Fruit fly (Drosophila melanogaster): ENCODE data around the gene CG4461.
A peak's percentile ranks its signal among the peaks of the same experiment; 100 is the strongest.

The CG4461 gene

dm6 chr3L:9367431-9367867 lies 7.8 kb upstream of the CG4461 start:
- TF ChIP-seq fkh (GFP tag; optimal IDR thresholded peaks at IDR 0.05), result no peak
- peak; percentile 8 for TF ChIP-seq CG3032 (tag; optimal IDR thresholded peaks at IDR 0.05)
- TF ChIP-seq CG8119 (GFP tag; IDR thresholded peaks at IDR 0.05), result peak; percentile 72; the same call in 2 of the 3 replicates
- TF ChIP-seq CG6808 (GFP tag; optimal IDR thresholded peaks at IDR 0.05), result peak; percentile 77
- TF ChIP-seq Met (GFP tag; optimal IDR thresholded peaks at IDR 0.05), result no peak
- no peak for TF ChIP-seq CG6792 (GFP tag; optimal IDR thresholded peaks at IDR 0.05)
- peak; percentile 84 for TF ChIP-seq CG16779 (tag; optimal IDR thresholded peaks at IDR 0.05)
- no peak for TF ChIP-seq CG8632 (GFP tag; optimal IDR thresholded peaks at IDR 0.05)
- TF ChIP-seq vri (GFP tag; optimal IDR thresholded peaks at IDR 0.05), result no peak
- peak; percentile 20 for TF ChIP-seq CG34406 (GFP tag; optimal IDR thresholded peaks at IDR 0.05)
- peak; percentile 59; the same call in 1 of the 3 replicates for TF ChIP-seq CG6163 (GFP tag; IDR thresholded peaks at IDR 0.05)
- TF ChIP-seq Eip78C (GFP tag), result peak; percentile 27
- TF ChIP-seq dac (GFP tag; optimal IDR thresholded peaks at IDR 0.05), result peak; percentile 26
- TF ChIP-seq CG15336 (GFP tag; IDR thresholded peaks at IDR 0.05), result peak; percentile 72
- TF ChIP-seq fd85E (GFP tag; optimal IDR thresholded peaks at IDR 0.05), result no peak
- no peak for TF ChIP-seq Lpt (GFP tag; optimal IDR thresholded peaks at IDR 0.05)
- TF ChIP-seq CG3919 (GFP tag; optimal IDR thresholded peaks at IDR 0.05), result no peak
- peak; percentile 41 for TF ChIP-seq dsx (GFP tag; optimal IDR thresholded peaks at IDR 0.05; ENCODE audit: poor library complexity, severe bottlenecking)
- no peak for TF ChIP-seq OdsH (GFP tag; optimal IDR thresholded peaks at IDR 0.05)
- TF ChIP-seq CG1621 (tag; optimal IDR thresholded peaks at IDR 0.05), result peak; percentile 41
- no peak for TF ChIP-seq pdm3 (GFP tag; optimal IDR thresholded peaks at IDR 0.05)
- TF ChIP-seq svp (GFP tag), result no peak
- TF ChIP-seq Sox102F (GFP tag; optimal IDR thresholded peaks at IDR 0.05), result no peak
- TF ChIP-seq Eip75B (GFP tag; optimal IDR thresholded peaks at IDR 0.05), result no peak
- peak; percentile 78 to 81 for TF ChIP-seq ss (GFP tag; optimal IDR thresholded peaks at IDR 0.05)
- no peak for TF ChIP-seq Sox15 (GFP tag; optimal IDR thresholded peaks at IDR 0.05)
- TF ChIP-seq CG32006 (GFP tag; optimal IDR thresholded peaks at IDR 0.05), result no peak
- no peak for TF ChIP-seq Ets21C (GFP tag; optimal IDR thresholded peaks at IDR 0.05)
- TF ChIP-seq CG11902 (GFP tag; optimal IDR thresholded peaks at IDR 0.05), result no peak
- no peak for TF ChIP-seq salr (GFP tag; optimal IDR thresholded peaks at IDR 0.05)
- peak; percentile 46 for TF ChIP-seq CG10669 (GFP tag; optimal IDR thresholded peaks at IDR 0.05)
- TF ChIP-seq CG6854 (GFP tag; optimal IDR thresholded peaks at IDR 0.05), result peak; percentile 54
- no peak for TF ChIP-seq CG11294 (GFP tag; IDR thresholded peaks at IDR 0.05)
- TF ChIP-seq achi (GFP tag; optimal IDR thresholded peaks at IDR 0.05), result no peak
- no peak for TF ChIP-seq topi (GFP tag; optimal IDR thresholded peaks at IDR 0.05)
- TF ChIP-seq Sox14 (GFP tag; optimal IDR thresholded peaks at IDR 0.05), result peak; percentile 30
- TF ChIP-seq CG11762 (GFP tag; optimal IDR thresholded peaks at IDR 0.05; ENCODE audit: insufficient read depth), result no peak
- TF ChIP-seq fd59A (GFP tag; optimal IDR thresholded peaks at IDR 0.05), result no peak
- TF ChIP-seq CG4318 (GFP tag; optimal IDR thresholded peaks at IDR 0.05), result no peak
- no peak for TF ChIP-seq Smox (GFP tag; optimal IDR thresholded peaks at IDR 0.05)
- TF ChIP-seq eg (GFP tag; IDR thresholded peaks at IDR 0.05), result peak; percentile 81
- TF ChIP-seq net (GFP tag; optimal IDR thresholded peaks at IDR 0.05), result no peak
- no peak for TF ChIP-seq cyc (GFP tag; optimal IDR thresholded peaks at IDR 0.05)
- peak; percentile 59 for TF ChIP-seq spab (GFP tag; optimal IDR thresholded peaks at IDR 0.05)
- peak; percentile 88 for TF ChIP-seq CG6276 (GFP tag; optimal IDR thresholded peaks at IDR 0.05)
- no peak for TF ChIP-seq Blimp-1 (GFP tag; optimal IDR thresholded peaks at IDR 0.05)
- TF ChIP-seq Hr39 (GFP tag; optimal IDR thresholded peaks at IDR 0.05), result no peak
- TF ChIP-seq Gug (GFP tag; IDR thresholded peaks at IDR 0.05), result no peak
- TF ChIP-seq CG9139 (GFP tag; optimal IDR thresholded peaks at IDR 0.05), result peak; percentile 84
- peak; percentile 24 for TF ChIP-seq Ets96B (tag; optimal IDR thresholded peaks at IDR 0.05)
- no peak for TF ChIP-seq esn (GFP tag; optimal IDR thresholded peaks at IDR 0.05)
- no peak for TF ChIP-seq Hr4 (GFP tag; optimal IDR thresholded peaks at IDR 0.05)
